Worm (Caenorhabditis elegans): ENCODE results near the gene R193.6.
A peak's percentile ranks its signal among the peaks of the same experiment; 100 is the strongest.

The R193.6 gene

DNA sequence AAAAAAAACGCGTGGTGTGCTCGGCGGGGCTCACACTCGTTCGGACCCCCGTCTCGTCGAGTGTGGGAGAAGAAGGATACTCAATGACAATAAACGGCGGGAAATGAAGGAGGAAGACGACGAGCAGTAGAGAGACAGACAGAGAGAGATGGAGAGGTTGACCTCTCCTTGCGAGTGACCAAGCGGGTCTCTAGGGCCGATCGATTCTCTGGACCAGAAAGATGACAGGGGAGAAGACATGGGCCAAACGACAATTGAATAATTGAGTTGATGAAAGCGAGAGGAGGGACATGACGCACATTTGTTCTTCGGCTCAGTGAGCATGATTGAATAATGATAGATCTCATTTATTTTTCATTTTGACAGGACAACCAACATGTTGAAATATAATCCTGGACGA is 28.3 kb upstream of the R193.6 start (continued):
- TF ChIP-seq lin-14 (GFP tag; optimal IDR thresholded peaks at IDR 0.05): peak; percentile 79
- TF ChIP-seq mep-1 (tag; optimal IDR thresholded peaks at IDR 0.05): no peak
- TF ChIP-seq ama-1 (optimal IDR thresholded peaks at IDR 0.05): no peak
- no peak for TF ChIP-seq fkh-4 (tag; optimal IDR thresholded peaks at IDR 0.05; ENCODE audit: borderline replicate concordance)
- TF ChIP-seq Y116A8C.19 (tag; optimal IDR thresholded peaks at IDR 0.05; ENCODE audit: borderline replicate concordance): no peak
- peak; percentile 15 for TF ChIP-seq snu-23 (GFP tag; optimal IDR thresholded peaks at IDR 0.05)
- no peak for TF ChIP-seq C34B4.2 (tag; optimal IDR thresholded peaks at IDR 0.05)
- peak in 1 of 3 experiments; percentile 47 for TF ChIP-seq ceh-82 (tag; optimal IDR thresholded peaks at IDR 0.05)
- TF ChIP-seq mef-2 (tag; optimal IDR thresholded peaks at IDR 0.05): no peak
- TF ChIP-seq egl-13 (tag; optimal IDR thresholded peaks at IDR 0.05): no peak
- no peak for TF ChIP-seq mab-9 (GFP tag; IDR thresholded peaks at IDR 0.05)
- peak; percentile 6 for TF ChIP-seq swsn-7 (tag; optimal IDR thresholded peaks at IDR 0.05)
- TF ChIP-seq ces-1 (GFP tag; optimal IDR thresholded peaks at IDR 0.05): no peak

- TF ChIP-seq elt-3 (tag; optimal IDR thresholded peaks at IDR 0.05) (no peak), fkh-8 (tag; optimal IDR thresholded peaks at IDR 0.05) (no peak), nhr-11 (tag; optimal IDR thresholded peaks at IDR 0.05) (no peak), pax-3 (tag; optimal IDR thresholded peaks at IDR 0.05) (no peak), mef-2 (tag; optimal IDR thresholded peaks at IDR 0.05) (no peak), nhr-19 (GFP tag; conservative IDR thresholded peaks at IDR 0.05) (no peak), skn-1 (tag; optimal IDR thresholded peaks at IDR 0.05) (peak; percentile 48), egl-13 (tag; optimal IDR thresholded peaks at IDR 0.05) (peak; percentile 33), nhr-90 (tag; optimal IDR thresholded peaks at IDR 0.05; ENCODE audit: poor library complexity) (no peak), efl-1 (optimal IDR thresholded peaks at IDR 0.05) (no peak), efl-1 (GFP tag; optimal IDR thresholded peaks at IDR 0.05 in 1 of 2) (no peak), rnt-1 (tag; optimal IDR thresholded peaks at IDR 0.05) (no peak), nhr-47 (tag; optimal IDR thresholded peaks at IDR 0.05) (no peak), ces-1 (GFP tag; optimal IDR thresholded peaks at IDR 0.05) (no peak), nhr-71 (tag; optimal IDR thresholded peaks at IDR 0.05) (no peak), F16B12.6 (tag; optimal IDR thresholded peaks at IDR 0.05) (no peak), mdl-1 (tag; optimal IDR thresholded peaks at IDR 0.05) (no peak)
These were observed 27.0 kb upstream of the R193.6 start for ce11 chrX:1121575-1121974.

DNA sequence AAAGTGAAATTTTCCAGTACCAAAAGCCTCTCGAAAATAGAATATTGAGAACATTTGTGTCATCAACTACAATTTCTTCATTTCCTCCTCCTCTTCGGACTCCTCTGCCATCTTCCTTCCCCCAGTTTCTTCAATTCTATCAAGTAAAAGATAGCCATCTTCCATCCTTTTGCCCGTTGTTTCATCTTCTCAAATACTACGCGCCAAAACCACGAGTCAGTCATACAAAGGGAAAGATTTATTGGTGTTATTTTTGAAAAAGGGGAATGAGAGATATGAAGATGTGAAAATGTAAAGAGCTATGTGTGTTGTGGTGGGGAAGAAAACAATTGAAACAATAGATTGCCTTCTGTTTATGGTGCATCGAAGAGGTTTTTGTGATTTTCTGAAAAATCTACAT is 26.4 kb upstream of the R193.6 start:
- TF ChIP-seq nhr-28 (tag; optimal IDR thresholded peaks at IDR 0.05) (no peak), jun-1 (tag; optimal IDR thresholded peaks at IDR 0.05) (no peak), ama-1 (optimal IDR thresholded peaks at IDR 0.05) (no peak), snpc-4 (tag; optimal IDR thresholded peaks at IDR 0.05) (no peak), ces-1 (GFP tag; optimal IDR thresholded peaks at IDR 0.05) (no peak), ceh-8 (GFP tag; optimal IDR thresholded peaks at IDR 0.05) (no peak), irx-1 (tag; optimal IDR thresholded peaks at IDR 0.05) (no peak), lin-13 (GFP tag; optimal IDR thresholded peaks at IDR 0.05) (no peak), elt-2 (tag; optimal IDR thresholded peaks at IDR 0.05) (no peak), vab-15 (tag; optimal IDR thresholded peaks at IDR 0.05) (peak; percentile 14), nhr-90 (tag; optimal IDR thresholded peaks at IDR 0.05; ENCODE audit: poor library complexity) (no peak), hlh-4 (tag; optimal IDR thresholded peaks at IDR 0.05) (no peak), zip-4 (GFP tag; optimal IDR thresholded peaks at IDR 0.05) (no peak), mef-2 (tag; optimal IDR thresholded peaks at IDR 0.05) (no peak), nhr-76 (tag; optimal IDR thresholded peaks at IDR 0.05) (no peak), nhr-84 (tag; optimal IDR thresholded peaks at IDR 0.05) (no peak), fkh-8 (tag; optimal IDR thresholded peaks at IDR 0.05) (no peak), blmp-1 (tag; optimal IDR thresholded peaks at IDR 0.05) (peak; percentile 55), unc-30 (tag; optimal IDR thresholded peaks at IDR 0.05) (no peak), aly-2 (tag; optimal IDR thresholded peaks at IDR 0.05) (no peak), nhr-47 (tag; optimal IDR thresholded peaks at IDR 0.05) (no peak), xbp-1 (tag; optimal IDR thresholded peaks at IDR 0.05) (no peak), pqm-1 (tag; optimal IDR thresholded peaks at IDR 0.05) (no peak), rnt-1 (tag; optimal IDR thresholded peaks at IDR 0.05) (peak; percentile 59), sup-37 (GFP tag; optimal IDR thresholded peaks at IDR 0.05) (no peak), tlp-1 (tag; optimal IDR thresholded peaks at IDR 0.05) (no peak), nhr-237 (tag; optimal IDR thresholded peaks at IDR 0.05) (no peak), nhr-71 (tag; optimal IDR thresholded peaks at IDR 0.05) (peak; percentile 66), lsy-2 (tag; optimal IDR thresholded peaks at IDR 0.05) (peak in 1 of 2 experiments; percentile 64), hpl-2 (GFP tag; optimal IDR thresholded peaks at IDR 0.05) (no peak), zag-1 (tag; optimal IDR thresholded peaks at IDR 0.05) (no peak), pag-3 (tag; optimal IDR thresholded peaks at IDR 0.05; ENCODE audit: borderline replicate concordance, insufficient read depth) (peak; percentile 61)

Measured in whole organism, L1 larva.